Fruit fly (Drosophila melanogaster): ENCODE data around the gene croc.

croc gene

dm6 chr3L:21433098-21433497 lies 43.2 kb downstream of the croc start, which contains the start of the genes barc and Aef1 (continued):
- TF ChIP-seq Lpt (GFP tag; optimal IDR thresholded peaks at IDR 0.05) (peak; percentile 74), CG1621 (tag; optimal IDR thresholded peaks at IDR 0.05) (no peak), dsx (GFP tag; optimal IDR thresholded peaks at IDR 0.05; ENCODE audit: poor library complexity, severe bottlenecking) (no peak), CG3032 (tag; optimal IDR thresholded peaks at IDR 0.05) (peak; percentile 84), Sox102F (GFP tag; optimal IDR thresholded peaks at IDR 0.05) (no peak), vri (GFP tag; optimal IDR thresholded peaks at IDR 0.05) (no peak), fd59A (GFP tag; optimal IDR thresholded peaks at IDR 0.05) (peak; percentile 66), fd85E (GFP tag; optimal IDR thresholded peaks at IDR 0.05) (peak; percentile 12), Ets96B (tag; optimal IDR thresholded peaks at IDR 0.05) (no peak), Smox (GFP tag; optimal IDR thresholded peaks at IDR 0.05) (no peak), CG31627 (GFP tag; optimal IDR thresholded peaks at IDR 0.05) (peak; percentile 93), CG6276 (GFP tag; optimal IDR thresholded peaks at IDR 0.05) (no peak), Eip78C (GFP tag) (no peak), CG11902 (GFP tag; optimal IDR thresholded peaks at IDR 0.05) (peak; percentile 88), CG6792 (GFP tag; optimal IDR thresholded peaks at IDR 0.05) (peak; percentile 75)

- TF ChIP-seq acj6 (GFP tag; optimal IDR thresholded peaks at IDR 0.05) (no peak), Gug (GFP tag; IDR thresholded peaks at IDR 0.05) (no peak), CG6808 (GFP tag; optimal IDR thresholded peaks at IDR 0.05) (no peak)
Observed at dm6 chr3L:21427490-21427889, 48.8 kb downstream of the croc start, which contains the start of gene CG33288. CG33288 (plus strand) TSS chr3L:21427790.

Measured in whole organism, prepupa.